Fruit fly (Drosophila melanogaster) whole organism, embryonic: ENCODE results near the gene CG11980.

Experiments
- Atf-2 ChIP-seq: fragments of 200-800 bp; sonication (Bioruptor generic); optimal IDR thresholded peaks from 2 replicates; lab custom pipeline; 2016; ENCODE audit warnings: missing biosample characterization, missing genetic modification characterization
- Awh ChIP-seq: fragments of 200-800 bp; sonication (Bioruptor generic); IDR thresholded peaks from 2 replicates; pipeline ENCODE4, ENCODE4 v1.3.6; 2022; ENCODE audit warnings: missing biosample characterization, missing genetic modification characterization
- CG10462 ChIP-seq: fragments of 200-800 bp; sonication (Bioruptor generic); optimal IDR thresholded peaks from 2 replicates; lab custom pipeline; 2016; ENCODE audit warnings: missing biosample characterization, missing genetic modification characterization
- CG11247 ChIP-seq: fragments of 200-800 bp; sonication (Bioruptor generic); IDR thresholded peaks from 2 replicates; pipeline ENCODE4 v1.3.6; 2022; ENCODE audit warnings: missing biosample characterization, missing genetic modification characterization
- CG11398 ChIP-seq: fragments of 200-800 bp; sonication (Bioruptor generic); optimal IDR thresholded peaks from 2 replicates; lab custom pipeline; 2016; ENCODE audit warnings: missing biosample characterization, missing genetic modification characterization
- CG12299 ChIP-seq: fragments of 200-800 bp; sonication (Bioruptor generic); optimal IDR thresholded peaks from 2 replicates; lab custom pipeline; 2018; ENCODE audit warnings: missing biosample characterization, mild to moderate bottlenecking, missing genetic modification characterization
- CG13296 ChIP-seq: fragments of 200-800 bp; sonication (Bioruptor generic); optimal IDR thresholded peaks from 3 replicates; lab custom pipeline; 2018; ENCODE audit warnings: missing biosample characterization, mild to moderate bottlenecking, missing genetic modification characterization
- CG13624 ChIP-seq: fragments of 200-800 bp; sonication (Bioruptor generic); optimal IDR thresholded peaks from 2 replicates; lab custom pipeline; 2016; ENCODE audit warnings: missing biosample characterization, missing genetic modification characterization
- CG14965 ChIP-seq: fragments of 200-800 bp; sonication (Bioruptor generic); optimal IDR thresholded peaks from 2 replicates; lab custom pipeline; 2016; ENCODE audit warnings: missing biosample characterization, missing genetic modification characterization, borderline replicate concordance
- CG15514 ChIP-seq: fragments of 200-800 bp; sonication (Bioruptor generic); optimal IDR thresholded peaks from 3 replicates; lab custom pipeline; 2017; ENCODE audit warnings: missing biosample characterization, missing genetic modification characterization, mild to moderate bottlenecking, moderate library complexity, missing genetic modification reagents
- CG17186 ChIP-seq: fragments of 200-800 bp; sonication (Bioruptor generic); optimal IDR thresholded peaks from 3 replicates; lab custom pipeline; 2017; ENCODE audit warnings: missing biosample characterization, missing genetic modification reagents, missing genetic modification characterization
- CG18011 ChIP-seq: fragments of 200-800 bp; sonication (Bioruptor generic); optimal IDR thresholded peaks from 2 replicates; lab custom pipeline; 2017; ENCODE audit warnings: missing biosample characterization, missing genetic modification characterization, mild to moderate bottlenecking, moderate library complexity, missing genotype
- CG18599 ChIP-seq: fragments of 200-800 bp; sonication (Bioruptor generic); optimal IDR thresholded peaks from 3 replicates; lab custom pipeline; 2017; ENCODE audit warnings: missing biosample characterization, missing genetic modification characterization, mild to moderate bottlenecking, moderate library complexity, missing genetic modification reagents
- CG18619 ChIP-seq: fragments of 200-800 bp; sonication (Bioruptor generic); optimal IDR thresholded peaks from 3 replicates; lab custom pipeline; 2017; ENCODE audit warnings: missing biosample characterization, mild to moderate bottlenecking, missing genetic modification characterization
- CG2129 ChIP-seq: fragments of 200-800 bp; sonication (Bioruptor generic); IDR thresholded peaks from 2 replicates; pipeline ENCODE4 v1.3.6; 2022; ENCODE audit warnings: missing biosample characterization, missing genetic modification characterization; ENCODE audit not compliant: partially characterized antibody
- CG30431 ChIP-seq: fragments of 200-800 bp; sonication (Bioruptor generic); optimal IDR thresholded peaks from 2 replicates; lab custom pipeline; 2017; ENCODE audit warnings: missing biosample characterization, missing genetic modification characterization
- CG3065 ChIP-seq: fragments of 200-800 bp; sonication (Bioruptor generic); optimal IDR thresholded peaks from 2 replicates; lab custom pipeline; 2016; ENCODE audit warnings: missing biosample characterization, missing genetic modification characterization
- CG31388 ChIP-seq: fragments of 200-800 bp; sonication (Bioruptor generic); optimal IDR thresholded peaks from 2 replicates; lab custom pipeline; 2016; ENCODE audit warnings: missing biosample characterization, missing genetic modification characterization
- CG34422 ChIP-seq: fragments of 200-800 bp; sonication (Bioruptor generic); IDR thresholded peaks from 3 replicates; pipeline ENCODE4 v1.3.6; 2022; ENCODE audit warnings: missing biosample characterization, missing genetic modification characterization
- CG4617 ChIP-seq: fragments of 200-800 bp; sonication (Bioruptor generic); optimal IDR thresholded peaks from 3 replicates; lab custom pipeline; 2016; ENCODE audit warnings: missing biosample characterization, missing genetic modification characterization, borderline replicate concordance
- CG4730 ChIP-seq: fragments of 200-800 bp; sonication (Bioruptor generic); IDR thresholded peaks from 2 replicates; pipeline ENCODE4 v1.3.6; 2022; ENCODE audit warnings: missing biosample characterization, missing genetic modification characterization
- CG7928 ChIP-seq: fragments of 200-800 bp; sonication (Bioruptor generic); optimal IDR thresholded peaks from 2 replicates; lab custom pipeline; 2017; ENCODE audit warnings: missing biosample characterization, mild to moderate bottlenecking, missing genetic modification characterization
- CG8281 ChIP-seq: fragments of 200-800 bp; sonication (Bioruptor generic); optimal IDR thresholded peaks from 2 replicates; lab custom pipeline; 2018; ENCODE audit warnings: missing biosample characterization, mild to moderate bottlenecking, missing genetic modification characterization, moderate library complexity
- CTCF ChIP-seq: fragments of 200-800 bp; sonication (Bioruptor generic); optimal IDR thresholded peaks from 2 replicates; lab custom pipeline; 2017; ENCODE audit warnings: missing biosample characterization, mild to moderate bottlenecking, missing genetic modification characterization, moderate library complexity
- D19A ChIP-seq: fragments of 200-800 bp; optimal IDR thresholded peaks from 3 replicates; lab custom pipeline; 2019; ENCODE audit warnings: missing biosample characterization, mild to moderate bottlenecking, missing genetic modification characterization, moderate library complexity
- Fer2 ChIP-seq: fragments of 200-800 bp; sonication (Bioruptor generic); optimal IDR thresholded peaks from 2 replicates; lab custom pipeline; 2018; ENCODE audit warnings: missing biosample characterization, mild to moderate bottlenecking, missing genetic modification characterization, moderate library complexity
- Hr51 ChIP-seq, 2 experiments: fragments of 200-800 bp; sonication (Bioruptor generic); optimal IDR thresholded peaks; 2 replicates in 1 of 2; 3 replicates in 1 of 2; lab custom pipeline; 2016 to 2018; ENCODE audit warnings: missing biosample characterization in 2 of 2, missing genetic modification characterization in 2 of 2, mild to moderate bottlenecking in 1 of 2, moderate library complexity in 1 of 2
- Lhr ChIP-seq: fragments of 200-800 bp; sonication (Bioruptor generic); optimal IDR thresholded peaks from 3 replicates; lab custom pipeline; 2017; ENCODE audit warnings: mild to moderate bottlenecking, missing biosample characterization, missing genetic modification reagents, missing genetic modification characterization
- MTF-1 ChIP-seq: fragments of 200-800 bp; sonication (Bioruptor generic); optimal IDR thresholded peaks from 2 replicates; lab custom pipeline; 2018; ENCODE audit warnings: missing biosample characterization, mild to moderate bottlenecking, missing genetic modification characterization, borderline replicate concordance
- NK7.1 ChIP-seq: fragments of 200-800 bp; sonication (Bioruptor generic); optimal IDR thresholded peaks from 3 replicates; lab custom pipeline; 2016; ENCODE audit warnings: missing biosample characterization, missing genetic modification characterization
- Opbp ChIP-seq: fragments of 200-800 bp; sonication (Bioruptor generic); IDR thresholded peaks from 3 replicates; pipeline ENCODE4 v1.3.6; 2022; ENCODE audit warnings: missing biosample characterization, missing genetic modification characterization; ENCODE audit not compliant: partially characterized antibody
- PHDP ChIP-seq: fragments of 200-800 bp; sonication (Bioruptor generic); optimal IDR thresholded peaks from 3 replicates; lab custom pipeline; 2018; ENCODE audit warnings: missing biosample characterization, mild to moderate bottlenecking, missing genetic modification characterization, moderate library complexity
- Sry-δ ChIP-seq: fragments of 200-800 bp; sonication (Bioruptor generic); optimal IDR thresholded peaks from 2 replicates; lab custom pipeline; 2016; ENCODE audit warnings: missing biosample characterization, missing genetic modification characterization
- Stat92E ChIP-seq, 3 experiments: fragments of >200 bp in 2 of 3; fragments of 200-800 bp in 1 of 3; sonication (Bioruptor generic) in 1 of 3; optimal IDR thresholded peaks; 2 replicates each; lab custom pipeline; 2017 to 2019; ENCODE audit warnings: missing biosample characterization in 3 of 3, missing genetic modification characterization in 3 of 3, mild to moderate bottlenecking in 1 of 3, moderate library complexity in 1 of 3
- Vsx1 ChIP-seq: fragments of 200-800 bp; sonication (Bioruptor generic); optimal IDR thresholded peaks from 2 replicates; lab custom pipeline; 2017; ENCODE audit warnings: missing biosample characterization, mild to moderate bottlenecking, missing genetic modification characterization, missing genetic modification reagents
- ara ChIP-seq: fragments of 200-800 bp; sonication (Bioruptor generic); IDR thresholded peaks from 2 replicates; pipeline ENCODE4 v1.3.6; 2022; ENCODE audit warnings: missing biosample characterization, missing genetic modification characterization
- bcd ChIP-seq: fragments of 200-800 bp; sonication (Bioruptor generic); optimal IDR thresholded peaks from 2 replicates; lab custom pipeline; 2017; ENCODE audit warnings: missing biosample characterization, mild to moderate bottlenecking, missing genetic modification characterization
- caup ChIP-seq: fragments of 200-800 bp; sonication (Bioruptor generic); optimal IDR thresholded peaks from 3 replicates; lab custom pipeline; 2017; ENCODE audit warnings: missing biosample characterization, mild to moderate bottlenecking, missing genetic modification characterization, moderate library complexity; ENCODE audit not compliant: severe bottlenecking
- emc ChIP-seq: fragments of 200-800 bp; sonication (Bioruptor generic); optimal IDR thresholded peaks from 2 replicates; lab custom pipeline; 2016; ENCODE audit warnings: missing biosample characterization, missing genetic modification characterization
- kah ChIP-seq: fragments of 200-800 bp; sonication (Bioruptor generic); optimal IDR thresholded peaks from 2 replicates; lab custom pipeline; 2018; ENCODE audit warnings: missing biosample characterization, mild to moderate bottlenecking, missing genetic modification characterization
- ken ChIP-seq: fragments of 200-800 bp; sonication (Bioruptor generic); IDR thresholded peaks from 3 replicates; pipeline ENCODE4 v1.3.6; 2022; ENCODE audit warnings: missing biosample characterization, missing genetic modification characterization
- oc ChIP-seq: fragments of 200-800 bp; sonication (Bioruptor generic); optimal IDR thresholded peaks from 2 replicates; lab custom pipeline; 2018; ENCODE audit warnings: missing biosample characterization, mild to moderate bottlenecking, missing genetic modification characterization, moderate library complexity
- pb ChIP-seq: fragments of 200-800 bp; sonication (Bioruptor generic); optimal IDR thresholded peaks from 3 replicates; lab custom pipeline; 2016; ENCODE audit warnings: missing biosample characterization, missing genetic modification characterization
- phol ChIP-seq: fragments of 200-800 bp; sonication (Bioruptor generic); optimal IDR thresholded peaks from 3 replicates; lab custom pipeline; 2018; ENCODE audit warnings: missing biosample characterization, mild to moderate bottlenecking, missing genetic modification characterization, moderate library complexity
- pros ChIP-seq: fragments of 200-800 bp; sonication (Bioruptor generic); optimal IDR thresholded peaks from 3 replicates; lab custom pipeline; 2019; ENCODE audit warnings: missing biosample characterization, mild to moderate bottlenecking, missing genetic modification characterization, moderate library complexity
- slp2 ChIP-seq: fragments of 200-800 bp; sonication (Bioruptor generic); optimal IDR thresholded peaks from 2 replicates; lab custom pipeline; 2016; ENCODE audit warnings: missing biosample characterization, missing genetic modification characterization
- tap ChIP-seq: fragments of 200-800 bp; optimal IDR thresholded peaks from 3 replicates; lab custom pipeline; 2019; ENCODE audit warnings: missing biosample characterization, mild to moderate bottlenecking, missing genetic modification characterization, moderate library complexity
- toy ChIP-seq: fragments of 200-800 bp; sonication (Bioruptor generic); IDR thresholded peaks from 2 replicates; pipeline ENCODE4 v1.3.6; 2022; ENCODE audit warnings: missing biosample characterization, missing genetic modification characterization
- ttk ChIP-seq: fragments of 200-800 bp; sonication (Bioruptor generic); IDR thresholded peaks from 2 replicates; pipeline ENCODE4 v2.1.2; 2022; ENCODE audit warnings: missing biosample characterization, missing genetic modification characterization
- vnd ChIP-seq: fragments of 200-800 bp; sonication (Bioruptor generic); IDR thresholded peaks from 3 replicates; pipeline ENCODE4 v1.3.6; 2022; ENCODE audit warnings: missing biosample characterization, missing genetic modification characterization; ENCODE audit not compliant: partially characterized antibody
- z ChIP-seq: fragments of 200-800 bp; sonication (Bioruptor generic); IDR thresholded peaks from 3 replicates; pipeline ENCODE4 v1.3.6; 2022; ENCODE audit warnings: missing biosample characterization, missing genetic modification characterization

The CG11980 gene

DNA sequence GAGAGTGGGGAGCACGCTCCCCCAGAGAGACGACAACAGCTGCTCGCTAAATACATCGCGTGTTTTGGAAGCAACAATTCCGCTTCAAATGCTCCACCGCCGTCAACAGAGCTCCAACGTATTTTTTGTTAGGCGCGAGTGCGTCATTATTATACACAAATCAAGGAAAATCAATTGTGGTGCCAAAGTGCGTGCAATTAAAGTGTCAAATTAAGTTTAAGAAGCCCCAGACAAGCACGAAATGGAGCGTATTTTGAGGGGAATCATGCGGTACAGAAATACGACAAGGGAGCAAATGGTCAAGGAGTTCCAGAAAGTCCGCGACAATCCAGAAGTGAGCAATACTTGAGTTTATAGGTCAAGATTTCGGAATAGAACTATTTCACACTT is 23.0 kb upstream of the CG11980 start, which contains the start of gene CAHbeta:
TSS of gene CAHbeta (plus strand) at position 85 of the 390 bp plus-strand sequence.
- no peak for TF ChIP-seq NK7.1 (GFP tag; lab: Kevin White, UChicago)
- TF ChIP-seq CG34422 (GFP tag; lab: Robert Waterston, UW), result peak; percentile 12; the same call in 1 of the 3 replicates
- no peak for TF ChIP-seq CG4617 (GFP tag; lab: Kevin White, UChicago)
- TF ChIP-seq ken, result no peak
- no peak for TF ChIP-seq CG4730 (GFP tag; lab: Robert Waterston, UW)
- no peak for TF ChIP-seq ttk
- TF ChIP-seq CG11247 (GFP tag; lab: Robert Waterston, UW), result no peak
- no peak for TF ChIP-seq oc
- TF ChIP-seq Stat92E (GFP tag; optimal IDR thresholded peaks at IDR 0.05; lab: Kevin White, UChicago), result no peak
- TF ChIP-seq D19A (tag; lab: Kevin White, UChicago), result no peak
- TF ChIP-seq slp2, result no peak
- no peak for TF ChIP-seq Awh (GFP tag; lab: Robert Waterston, UW)
- TF ChIP-seq MTF-1, result no peak
- TF ChIP-seq ara (GFP tag; lab: Robert Waterston, UW), result no peak
- TF ChIP-seq CG30431, result no peak
- no peak for TF ChIP-seq CTCF
- no peak for TF ChIP-seq CG18599
- no peak for TF ChIP-seq Atf-2 (GFP tag; lab: Kevin White, UChicago)
- TF ChIP-seq pros (GFP tag; lab: Kevin White, UChicago), result no peak
- no peak for TF ChIP-seq CG10462
- no peak for TF ChIP-seq CG18011
- TF ChIP-seq pb (GFP tag; lab: Kevin White, UChicago), result no peak
- TF ChIP-seq CG14965 (GFP tag; lab: Kevin White, UChicago), result no peak
- TF ChIP-seq CG8281 (tag; lab: Kevin White, UChicago), result no peak
- TF ChIP-seq Fer2 (tag; lab: Kevin White, UChicago), result no peak
- no peak for TF ChIP-seq CG17186 (GFP tag; lab: Kevin White, UChicago)
- no peak for TF ChIP-seq z
- no peak for TF ChIP-seq CG7928
- no peak for TF ChIP-seq toy
- TF ChIP-seq CG13296 (GFP tag; lab: Kevin White, UChicago), result peak; percentile 33
- TF ChIP-seq phol (tag; lab: Kevin White, UChicago), result no peak
- no peak for TF ChIP-seq CG18619 (GFP tag; lab: Kevin White, UChicago)
- no peak for TF ChIP-seq bcd
- no peak for TF ChIP-seq PHDP
- TF ChIP-seq CG12299, result peak; percentile 56
- TF ChIP-seq CG31388 (GFP tag; lab: Kevin White, UChicago), result no peak
- no peak for TF ChIP-seq caup (GFP tag; lab: Kevin White, UChicago)
- no peak for TF ChIP-seq Opbp
- TF ChIP-seq Sry-δ, result no peak
- no peak for TF ChIP-seq emc (GFP tag; lab: Kevin White, UChicago)
- no peak for TF ChIP-seq vnd
- peak; percentile 31 for TF ChIP-seq CG13624 (GFP tag; lab: Kevin White, UChicago)
- TF ChIP-seq CG3065 (GFP tag; lab: Kevin White, UChicago), result no peak
- no peak for TF ChIP-seq CG15514 (GFP tag; lab: Kevin White, UChicago)
- TF ChIP-seq Hr51 (GFP tag; optimal IDR thresholded peaks at IDR 0.05; lab: Kevin White, UChicago), result peak in 1 of 2 experiments; percentile 13
- peak; percentile 27 for TF ChIP-seq kah (GFP tag; lab: Kevin White, UChicago)
- no peak for TF ChIP-seq tap (tag; lab: Kevin White, UChicago)
- TF ChIP-seq CG2129, result no peak
- TF ChIP-seq Lhr, result no peak
- no peak for TF ChIP-seq CG11398 (GFP tag; lab: Kevin White, UChicago)
- no peak for TF ChIP-seq Vsx1 (GFP tag; lab: Kevin White, UChicago)
